Fruit fly (Drosophila melanogaster) Kc167 (cell line): ENCODE data around the gene CG33795.

ENCODE experiments used
- h ChIP-seq: fragments of >200 bp; optimal IDR thresholded peaks from 3 replicates; lab custom pipeline; 2018; ENCODE audit warnings: missing external identifiers
- insv ChIP-seq: fragments of >200 bp; optimal IDR thresholded peaks from 3 replicates; lab custom pipeline; 2018; ENCODE audit warnings: missing external identifiers
- ttk ChIP-seq: sonication (Bioruptor generic); optimal IDR thresholded peaks from 2 replicates; lab custom pipeline; 2017; ENCODE audit warnings: missing external identifiers

- TF ChIP-seq ttk (lab: Kevin White, UChicago): no peak
- no peak for TF ChIP-seq insv (lab: Kevin White, UChicago)
- no peak for TF ChIP-seq h (lab: Kevin White, UChicago)
Observed at dm6 chr3L:16177309-16177708, 6.1 kb upstream of the CG33795 start.
